Worm (Caenorhabditis elegans) whole organism, L4 larva: ENCODE measurements around the gene F49C12.5.

ENCODE experiments used
- Y48G9A.11 ChIP-seq: fragments of 200-800 bp; sonication (Bioruptor generic); IDR thresholded peaks from 2 replicates; pipeline ENCODE4 v1.3.6; 2022; ENCODE audit warnings: missing genetic modification reagents, missing genetic modification characterization, missing compliant biosample characterization
- ZK337.2 ChIP-seq: fragments of 200-800 bp; sonication (Bioruptor generic); IDR thresholded peaks from 2 replicates; pipeline ENCODE4 v1.3.6; 2022; ENCODE audit warnings: missing genetic modification reagents, missing genetic modification characterization, missing compliant biosample characterization
- ama-1 ChIP-seq: fragments of 150-350 bp; optimal IDR thresholded peaks from 2 replicates; lab custom pipeline; 2014; ENCODE audit warnings: inconsistent platforms, mixed read lengths
- ceh-44 ChIP-seq: fragments of 200-800 bp; sonication (Bioruptor generic); IDR thresholded peaks from 2 replicates; pipeline ENCODE4 v1.3.6; 2022; ENCODE audit warnings: missing genetic modification reagents, missing genetic modification characterization, missing compliant biosample characterization
- ceh-82 ChIP-seq: sonication (generic microtip); optimal IDR thresholded peaks from 2 replicates; lab custom pipeline; 2017; ENCODE audit warnings: missing biosample characterization, missing genetic modification characterization
- ctbp-1 ChIP-seq: fragments of 200-800 bp; sonication (Bioruptor generic); IDR thresholded peaks from 2 replicates; pipeline ENCODE4 v1.3.6; 2022; ENCODE audit warnings: missing genetic modification reagents, missing genetic modification characterization, missing compliant biosample characterization
- hif-1 ChIP-seq, 2 experiments: sonication (generic microtip); optimal IDR thresholded peaks; 2 replicates each; lab custom pipeline; 2016 to 2017; ENCODE audit warnings: missing compliant biosample characterization in 2 of 2, missing genetic modification characterization in 2 of 2, missing genetic modification reagents in 2 of 2, missing genotype in 2 of 2, mild to moderate bottlenecking in 1 of 2
- mxl-3 ChIP-seq: fragments of 200-800 bp; sonication (Bioruptor generic); optimal IDR thresholded peaks from 2 replicates; lab custom pipeline; 2018; ENCODE audit warnings: mild to moderate bottlenecking, missing genetic modification characterization, missing compliant biosample characterization
- nhr-28 ChIP-seq: fragments of 150-350 bp; optimal IDR thresholded peaks from 2 replicates; lab custom pipeline; 2014; ENCODE audit warnings: missing biosample characterization, missing genetic modification characterization
- nhr-41 ChIP-seq: fragments of 200-800 bp; sonication (Bioruptor generic); IDR thresholded peaks from 2 replicates; pipeline ENCODE4 v1.3.6; 2022; ENCODE audit warnings: missing genetic modification reagents, missing genetic modification characterization, missing compliant biosample characterization
- pqm-1 ChIP-seq: sonication (generic microtip); optimal IDR thresholded peaks from 2 replicates; lab custom pipeline; 2017; ENCODE audit warnings: missing biosample characterization, missing genetic modification characterization
- snpc-4 ChIP-seq: fragments of 150-350 bp; optimal IDR thresholded peaks from 2 replicates; lab custom pipeline; 2014; ENCODE audit warnings: missing biosample characterization, missing genetic modification characterization
- unc-62 ChIP-seq, 3 experiments: fragments of 150-350 bp in 1 of 3; sonication (generic microtip); optimal IDR thresholded peaks in 2 of 3; peaks in 1 of 3; 1 replicate in 1 of 3; 2 replicates in 2 of 3; lab custom pipeline; 2014 to 2017; ENCODE audit warnings: missing biosample characterization in 3 of 3, missing genetic modification characterization in 3 of 3, missing genetic modification reagents in 3 of 3, missing genotype in 1 of 3

DNA sequence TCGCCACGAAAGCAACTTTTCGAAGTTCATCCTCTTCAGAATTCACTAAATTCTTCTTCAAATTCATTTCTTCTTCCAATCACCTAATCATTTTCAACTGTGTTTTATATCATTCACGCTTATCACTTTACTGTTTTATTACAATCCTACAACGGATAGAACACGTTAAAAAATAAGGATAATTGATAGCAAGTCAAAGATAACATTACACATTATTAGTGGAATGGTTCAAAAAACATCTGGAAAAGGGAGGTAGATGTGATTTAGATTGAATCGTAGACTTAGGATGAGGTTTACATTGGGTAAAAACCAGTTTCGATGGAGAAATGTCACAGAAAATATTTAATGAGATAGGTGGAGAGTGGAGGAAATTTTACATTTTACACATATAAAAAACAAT, 43.0 kb upstream of the F49C12.5 start, which contains the start of gene col-120:
- TF ChIP-seq ama-1 (lab: Kevin White, UChicago) (no peak), ceh-82 (tag; lab: Kevin White, UChicago) (no peak), nhr-28 (tag; lab: Kevin White, UChicago) (no peak), snpc-4 (no peak), ctbp-1 (GFP tag; lab: Robert Waterston, UW) (no peak), ceh-44 (GFP tag; lab: Robert Waterston, UW) (no peak), nhr-41 (GFP tag; lab: Robert Waterston, UW) (no peak), unc-62 (GFP tag; optimal IDR thresholded peaks at IDR 0.05 in 1 of 2; lab: Kevin White, UChicago) (peak in 1 of 2 experiments; percentile 55), unc-62 (tag; optimal IDR thresholded peaks at IDR 0.05; lab: Kevin White, UChicago) (no peak), ZK337.2 (GFP tag; lab: Robert Waterston, UW) (no peak), mxl-3 (GFP tag; lab: Kevin White, UChicago) (no peak), Y48G9A.11 (GFP tag; lab: Robert Waterston, UW) (no peak), hif-1 (tag; optimal IDR thresholded peaks at IDR 0.05; lab: Kevin White, UChicago) (no peak), pqm-1 (tag; lab: Kevin White, UChicago) (no peak)
